Worm (Caenorhabditis elegans): ENCODE results near the gene W01G7.4.

The W01G7.4 gene

DNA sequence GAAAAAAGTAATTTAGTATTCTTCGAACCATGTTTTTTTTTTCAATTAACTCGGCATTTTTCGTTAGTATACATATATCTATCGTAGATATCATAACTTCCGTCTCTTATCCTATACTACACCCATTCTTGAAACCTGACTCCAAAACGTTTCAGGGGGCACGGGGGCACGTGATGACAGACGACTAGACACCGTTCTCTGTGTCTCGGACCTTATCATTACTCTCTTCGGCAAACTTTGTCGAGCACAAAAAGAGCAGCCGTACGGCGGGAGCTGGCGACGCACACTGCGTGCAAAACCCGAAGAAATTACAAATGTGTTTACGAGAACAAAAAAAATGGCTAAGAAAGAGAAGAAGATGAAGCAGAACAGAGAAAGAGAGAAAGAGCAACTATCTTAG is 16.3 kb upstream of the W01G7.4 start:
- peak; percentile 58 to 83 for TF ChIP-seq mdl-1 (tag; optimal IDR thresholded peaks at IDR 0.05)
- TF ChIP-seq F16B12.6 (tag; optimal IDR thresholded peaks at IDR 0.05) = no peak
- peak; percentile 70 for TF ChIP-seq jun-1 (tag; optimal IDR thresholded peaks at IDR 0.05)
- no peak for TF ChIP-seq nhr-84 (tag; optimal IDR thresholded peaks at IDR 0.05)
- peak; percentile 62 for TF ChIP-seq sox-4 (tag; optimal IDR thresholded peaks at IDR 0.05)
- TF ChIP-seq skn-1 (tag; optimal IDR thresholded peaks at IDR 0.05) = peak; percentile 65
- TF ChIP-seq lir-3 (tag; optimal IDR thresholded peaks at IDR 0.05; ENCODE audit: poor library complexity) = peak; percentile 6
- TF ChIP-seq ces-1 (GFP tag; optimal IDR thresholded peaks at IDR 0.05) = peak; percentile 75
- TF ChIP-seq hlh-4 (tag; optimal IDR thresholded peaks at IDR 0.05) = no peak
- no peak for TF ChIP-seq elt-3 (tag; optimal IDR thresholded peaks at IDR 0.05)
- TF ChIP-seq elt-2 (tag; optimal IDR thresholded peaks at IDR 0.05) = peak; percentile 71
- TF ChIP-seq unc-86 (tag; optimal IDR thresholded peaks at IDR 0.05) = peak; percentile 85
- TF ChIP-seq aly-2 (tag; optimal IDR thresholded peaks at IDR 0.05) = no peak
- TF ChIP-seq ceh-90 (tag; optimal IDR thresholded peaks at IDR 0.05) = no peak
- TF ChIP-seq efl-1 (optimal IDR thresholded peaks at IDR 0.05) = peak; percentile 51
- peak; percentile 30 to 82 for TF ChIP-seq efl-1 (GFP tag; optimal IDR thresholded peaks at IDR 0.05 in 1 of 2)
- TF ChIP-seq irx-1 (tag; optimal IDR thresholded peaks at IDR 0.05) = peak; percentile 61
- TF ChIP-seq nhr-12 (tag; optimal IDR thresholded peaks at IDR 0.05) = no peak
- TF ChIP-seq dsc-1 (tag; optimal IDR thresholded peaks at IDR 0.05) = peak; percentile 14
- no peak for TF ChIP-seq fkh-4 (tag; optimal IDR thresholded peaks at IDR 0.05; ENCODE audit: borderline replicate concordance)
- peak; percentile 68 for TF ChIP-seq mep-1 (tag; optimal IDR thresholded peaks at IDR 0.05)
- TF ChIP-seq lin-14 (GFP tag; optimal IDR thresholded peaks at IDR 0.05) = peak; percentile 95
- TF ChIP-seq pag-3 (tag; optimal IDR thresholded peaks at IDR 0.05; ENCODE audit: borderline replicate concordance, insufficient read depth) = peak; percentile 2
- TF ChIP-seq fkh-8 (tag; optimal IDR thresholded peaks at IDR 0.05) = peak; percentile 90
- TF ChIP-seq aha-1 (tag; optimal IDR thresholded peaks at IDR 0.05) = no peak
- no peak for TF ChIP-seq zag-1 (tag; optimal IDR thresholded peaks at IDR 0.05)
- peak in 2 of 3 experiments; percentile 41 to 57 for TF ChIP-seq ceh-82 (tag; optimal IDR thresholded peaks at IDR 0.05)
- peak; percentile 37 to 61 for TF ChIP-seq egl-27 (tag; optimal IDR thresholded peaks at IDR 0.05)
- TF ChIP-seq pqm-1 (tag; optimal IDR thresholded peaks at IDR 0.05) = no peak
- peak; percentile 29 for TF ChIP-seq C16A3.4 (tag; optimal IDR thresholded peaks at IDR 0.05)
- no peak for TF ChIP-seq hpl-2 (GFP tag; optimal IDR thresholded peaks at IDR 0.05)
- peak; percentile 60 for TF ChIP-seq egl-13 (tag; optimal IDR thresholded peaks at IDR 0.05)
- TF ChIP-seq nhr-11 (tag; optimal IDR thresholded peaks at IDR 0.05) = peak; percentile 79
- no peak for TF ChIP-seq zip-4 (GFP tag; optimal IDR thresholded peaks at IDR 0.05)
- no peak for TF ChIP-seq vab-15 (tag; optimal IDR thresholded peaks at IDR 0.05)
- peak; percentile 96 for TF ChIP-seq nhr-71 (tag; optimal IDR thresholded peaks at IDR 0.05)
- TF ChIP-seq tlp-1 (tag; optimal IDR thresholded peaks at IDR 0.05) = no peak
- TF ChIP-seq unc-62 (GFP tag; optimal IDR thresholded peaks at IDR 0.05) = no peak
- TF ChIP-seq C04F5.9 (tag; optimal IDR thresholded peaks at IDR 0.05) = no peak
- TF ChIP-seq grh-1 (GFP tag; IDR thresholded peaks at IDR 0.05) = no peak
- TF ChIP-seq nhr-19 (GFP tag; conservative IDR thresholded peaks at IDR 0.05) = peak; percentile 76
- no peak for TF ChIP-seq sptf-1 (tag; optimal IDR thresholded peaks at IDR 0.05)
- no peak for TF ChIP-seq ets-5 (GFP tag; IDR thresholded peaks at IDR 0.05)
- TF ChIP-seq snpc-4 (tag; optimal IDR thresholded peaks at IDR 0.05) = peak; percentile 36
- TF ChIP-seq mab-9 (GFP tag; IDR thresholded peaks at IDR 0.05) = no peak
- no peak for TF ChIP-seq alr-1 (tag; optimal IDR thresholded peaks at IDR 0.05; ENCODE audit: borderline replicate concordance)
- peak; percentile 70 for TF ChIP-seq snu-23 (GFP tag; optimal IDR thresholded peaks at IDR 0.05)
- no peak for TF ChIP-seq nhr-28 (tag; optimal IDR thresholded peaks at IDR 0.05)
- peak; percentile 80 for TF ChIP-seq tbx-2 (tag; optimal IDR thresholded peaks at IDR 0.05)
- no peak for TF ChIP-seq blmp-1 (tag; optimal IDR thresholded peaks at IDR 0.05)
- peak; percentile 85 for TF ChIP-seq nhr-47 (tag; optimal IDR thresholded peaks at IDR 0.05)
- TF ChIP-seq nhr-77 (tag; optimal IDR thresholded peaks at IDR 0.05) = peak; percentile 92
- 0 out of 2 replicates have a peak, but pooled peaks have one; percentile 18 for TF ChIP-seq isw-1 (GFP tag; IDR thresholded peaks at IDR 0.05)
- no peak for TF ChIP-seq hlh-17 (GFP tag; optimal IDR thresholded peaks at IDR 0.05; ENCODE audit: borderline replicate concordance)
